Worm (Caenorhabditis elegans): Measurements from ENCODE around the gene K01G5.8.
A peak's percentile ranks its signal among the peaks of the same experiment; 100 is the strongest.

K01G5.8 gene

ce11 chrIII:10702805-10703204 is 37.8 kb downstream of the K01G5.8 start:
- TF ChIP-seq C38D4.7 (GFP tag; optimal IDR thresholded peaks at IDR 0.05) (no peak), nfya-1 (tag; optimal IDR thresholded peaks at IDR 0.05) (peak; percentile 61)

- TF ChIP-seq nhr-11 (tag; optimal IDR thresholded peaks at IDR 0.05), result no peak
- TF ChIP-seq hlh-13 (GFP tag; optimal IDR thresholded peaks at IDR 0.05), result no peak
- TF ChIP-seq Y22D7AL.16 (tag; optimal IDR thresholded peaks at IDR 0.05), result no peak
- TF ChIP-seq tbx-7 (tag; optimal IDR thresholded peaks at IDR 0.05), result no peak
- no peak for TF ChIP-seq ceh-9 (tag; optimal IDR thresholded peaks at IDR 0.05)
- no peak for TF ChIP-seq unc-55 (GFP tag; optimal IDR thresholded peaks at IDR 0.05)
- no peak for TF ChIP-seq ceh-24 (tag; optimal IDR thresholded peaks at IDR 0.05)
- TF ChIP-seq syd-9 (tag; optimal IDR thresholded peaks at IDR 0.05), result no peak
These were observed 40.1 kb downstream of the K01G5.8 start, which contains the start of gene Y39A1A.20 for ce11 chrIII:10700460-10700859. TSS of gene Y39A1A.20 (minus strand) at chrIII:10700560.

- no peak for TF ChIP-seq ama-1 (optimal IDR thresholded peaks at IDR 0.05)
These were observed 46.3 kb downstream of the K01G5.8 start, which contains the start of the genes Y39A1A.18 and fmo-3 for ce11 chrIII:10694294-10694693. TSS of gene Y39A1A.18 (minus strand) at chrIII:10694485. TSS of gene fmo-3 (plus strand) at chrIII:10694681.

ce11 chrIII:10691019-10691418 is 49.6 kb downstream of the K01G5.8 start, which contains the start of gene Y39A1A.17:
TSS of gene Y39A1A.17 (minus strand) at chrIII:10691119.
- no peak for TF ChIP-seq ceh-34 (tag; optimal IDR thresholded peaks at IDR 0.05)
- no peak for TF ChIP-seq ceh-24 (tag; optimal IDR thresholded peaks at IDR 0.05)
- TF ChIP-seq lim-6 (tag; optimal IDR thresholded peaks at IDR 0.05), result no peak
- TF ChIP-seq mec-3 (tag; optimal IDR thresholded peaks at IDR 0.05; ENCODE audit: borderline replicate concordance), result no peak
- TF ChIP-seq ceh-45 (GFP tag; IDR thresholded peaks at IDR 0.05), result no peak
- no peak for TF ChIP-seq ets-4 (tag; optimal IDR thresholded peaks at IDR 0.05)
- TF ChIP-seq fkh-6 (tag; optimal IDR thresholded peaks at IDR 0.05), result no peak

All from whole organism, late embryonic.